Worm (Caenorhabditis elegans): ENCODE data around the gene srg-11.
A peak's percentile ranks its signal among the peaks of the same experiment; 100 is the strongest.

Gene srg-11

ce11 chrIII:4649363-4649768 is 30.4 kb upstream of the srg-11 start (continued):
- peak; percentile 65 for TF ChIP-seq zip-4 (GFP tag; optimal IDR thresholded peaks at IDR 0.05)
- peak; percentile 55 for TF ChIP-seq nhr-76 (tag; optimal IDR thresholded peaks at IDR 0.05)
- peak; percentile 69 for TF ChIP-seq grh-1 (GFP tag; IDR thresholded peaks at IDR 0.05)
- TF ChIP-seq ztf-4 (tag; optimal IDR thresholded peaks at IDR 0.05): peak; percentile 90
- TF ChIP-seq ceh-88 (GFP tag; IDR thresholded peaks at IDR 0.05): peak; percentile 81; the same call in 1 of the 2 replicates
- no peak for TF ChIP-seq hlh-4 (tag; optimal IDR thresholded peaks at IDR 0.05)
- no peak for TF ChIP-seq ceh-8 (GFP tag; optimal IDR thresholded peaks at IDR 0.05)
- peak; percentile 93 for TF ChIP-seq fkh-8 (tag; optimal IDR thresholded peaks at IDR 0.05)
- no peak for TF ChIP-seq nhr-12 (tag; optimal IDR thresholded peaks at IDR 0.05)
- peak; percentile 81 for TF ChIP-seq skn-1 (tag; optimal IDR thresholded peaks at IDR 0.05)
- TF ChIP-seq irx-1 (tag; optimal IDR thresholded peaks at IDR 0.05): peak; percentile 87
- TF ChIP-seq unc-30 (tag; optimal IDR thresholded peaks at IDR 0.05): no peak
- peak; percentile 100 for TF ChIP-seq lin-14 (GFP tag; optimal IDR thresholded peaks at IDR 0.05)
- TF ChIP-seq mef-2 (tag; optimal IDR thresholded peaks at IDR 0.05): peak; percentile 42
- TF ChIP-seq elt-2 (tag; optimal IDR thresholded peaks at IDR 0.05): peak; percentile 90
- no peak for TF ChIP-seq ceh-90 (tag; optimal IDR thresholded peaks at IDR 0.05)
- TF ChIP-seq C34B4.2 (tag; optimal IDR thresholded peaks at IDR 0.05): no peak
- TF ChIP-seq Y116A8C.19 (tag; optimal IDR thresholded peaks at IDR 0.05; ENCODE audit: borderline replicate concordance): no peak
- no peak for TF ChIP-seq nhr-84 (tag; optimal IDR thresholded peaks at IDR 0.05)
- TF ChIP-seq sptf-1 (tag; optimal IDR thresholded peaks at IDR 0.05): no peak
- TF ChIP-seq nhr-237 (tag; optimal IDR thresholded peaks at IDR 0.05): peak; percentile 77
- TF ChIP-seq tbx-2 (tag; optimal IDR thresholded peaks at IDR 0.05): peak; percentile 94
- peak; percentile 99 for TF ChIP-seq nhr-85 (tag)
- TF ChIP-seq sox-4 (tag; optimal IDR thresholded peaks at IDR 0.05): no peak
- peak; percentile 98 for TF ChIP-seq snu-23 (GFP tag; optimal IDR thresholded peaks at IDR 0.05)
- peak; percentile 98 for TF ChIP-seq nhr-20 (tag; optimal IDR thresholded peaks at IDR 0.05)
- TF ChIP-seq ama-1 (optimal IDR thresholded peaks at IDR 0.05): no peak
- peak; percentile 73 for TF ChIP-seq dsc-1 (tag; optimal IDR thresholded peaks at IDR 0.05)
- TF ChIP-seq ceh-82 (tag; optimal IDR thresholded peaks at IDR 0.05): peak; percentile 47 to 81 (median 66)
- no peak for TF ChIP-seq tlp-1 (tag; optimal IDR thresholded peaks at IDR 0.05)
- no peak for TF ChIP-seq zag-1 (tag; optimal IDR thresholded peaks at IDR 0.05)
- TF ChIP-seq ztf-11 (tag; optimal IDR thresholded peaks at IDR 0.05): peak in 1 of 2 experiments; percentile 30
- TF ChIP-seq egl-13 (tag; optimal IDR thresholded peaks at IDR 0.05): peak; percentile 82
- TF ChIP-seq C04F5.9 (tag; optimal IDR thresholded peaks at IDR 0.05): peak; percentile 84
- peak; percentile 83 to 95 for TF ChIP-seq lsy-2 (tag; optimal IDR thresholded peaks at IDR 0.05)
- TF ChIP-seq fkh-4 (tag; optimal IDR thresholded peaks at IDR 0.05; ENCODE audit: borderline replicate concordance): peak; percentile 44
- TF ChIP-seq jun-1 (tag; optimal IDR thresholded peaks at IDR 0.05): peak; percentile 92
- no peak for TF ChIP-seq ces-1 (GFP tag; optimal IDR thresholded peaks at IDR 0.05)
- peak; percentile 86 to 91 for TF ChIP-seq efl-1 (optimal IDR thresholded peaks at IDR 0.05)
- TF ChIP-seq efl-1 (GFP tag; optimal IDR thresholded peaks at IDR 0.05 in 1 of 2): peak; percentile 72 to 97
- TF ChIP-seq snpc-4 (tag; optimal IDR thresholded peaks at IDR 0.05): peak; percentile 76

- TF ChIP-seq unc-62 (GFP tag; optimal IDR thresholded peaks at IDR 0.05) (no peak), mab-9 (GFP tag; IDR thresholded peaks at IDR 0.05) (no peak), nhr-20 (tag; optimal IDR thresholded peaks at IDR 0.05) (peak; percentile 15), lin-35 (GFP tag; optimal IDR thresholded peaks at IDR 0.05) (peak in 1 of 2 experiments; percentile 27), swsn-7 (tag; optimal IDR thresholded peaks at IDR 0.05) (no peak), nhr-19 (GFP tag; conservative IDR thresholded peaks at IDR 0.05) (peak; percentile 39; the same call in 1 of the 2 replicates), pqm-1 (tag; optimal IDR thresholded peaks at IDR 0.05) (no peak), blmp-1 (tag; optimal IDR thresholded peaks at IDR 0.05) (peak; percentile 69), ceh-63 (GFP tag; optimal IDR thresholded peaks at IDR 0.05) (no peak), efl-1 (optimal IDR thresholded peaks at IDR 0.05) (no peak), efl-1 (GFP tag; optimal IDR thresholded peaks at IDR 0.05 in 1 of 2) (peak in 1 of 2 experiments; percentile 37), ama-1 (optimal IDR thresholded peaks at IDR 0.05) (peak; percentile 48), zip-4 (GFP tag; optimal IDR thresholded peaks at IDR 0.05) (no peak), elt-3 (tag; optimal IDR thresholded peaks at IDR 0.05) (peak in 2 of 6 experiments; percentile 13 to 61), skn-1 (tag; optimal IDR thresholded peaks at IDR 0.05) (no peak), elt-2 (tag; optimal IDR thresholded peaks at IDR 0.05) (peak; percentile 44)
These were observed 29.8 kb upstream of the srg-11 start, which contains the start of gene ppm-2 for ce11 chrIII:4649811-4650544. Gene ppm-2, plus strand, starts transcription at chrIII:4650494.
